Worm (Caenorhabditis elegans) whole organism, L1 larva: ENCODE data around the gene cng-3.

ENCODE experiments used
- C04F5.9 ChIP-seq: sonication (generic microtip); optimal IDR thresholded peaks from 2 replicates; lab custom pipeline; 2016; ENCODE audit warnings: missing genetic modification characterization, missing compliant biosample characterization
- C16A3.4 ChIP-seq: fragments of 150-350 bp; optimal IDR thresholded peaks from 2 replicates; lab custom pipeline; 2014; ENCODE audit warnings: missing biosample characterization, missing genetic modification characterization
- C34B4.2 ChIP-seq: sonication (generic microtip); optimal IDR thresholded peaks from 2 replicates; lab custom pipeline; 2017; ENCODE audit warnings: mild to moderate bottlenecking, missing genetic modification characterization, missing compliant biosample characterization
- F16B12.6 ChIP-seq: fragments of 150-350 bp; optimal IDR thresholded peaks from 2 replicates; lab custom pipeline; 2014; ENCODE audit warnings: missing biosample characterization, missing genetic modification characterization
- aly-2 ChIP-seq: fragments of 150-350 bp; optimal IDR thresholded peaks from 2 replicates; lab custom pipeline; 2014; ENCODE audit warnings: missing biosample characterization, missing genetic modification characterization
- blmp-1 ChIP-seq: fragments of 150-350 bp; optimal IDR thresholded peaks from 2 replicates; lab custom pipeline; 2014; ENCODE audit warnings: missing biosample characterization, missing genetic modification characterization
- ceh-63 ChIP-seq: fragments of 200-800 bp; sonication (Bioruptor generic); optimal IDR thresholded peaks from 2 replicates; lab custom pipeline; 2018; ENCODE audit warnings: mild to moderate bottlenecking, missing genetic modification characterization, missing compliant biosample characterization
- ceh-8 ChIP-seq: fragments of 200-800 bp; sonication (Bioruptor generic); optimal IDR thresholded peaks from 2 replicates; lab custom pipeline; 2018; ENCODE audit warnings: mild to moderate bottlenecking, missing genetic modification characterization, moderate library complexity, missing compliant biosample characterization
- ceh-82 ChIP-seq, 3 experiments: fragments of 150-350 bp in 1 of 3; sonication (generic microtip) in 2 of 3; optimal IDR thresholded peaks; 2 replicates each; lab custom pipeline; 2014 to 2017; ENCODE audit warnings: missing biosample characterization in 3 of 3, missing genetic modification characterization in 3 of 3
- ceh-90 ChIP-seq: sonication (generic microtip); optimal IDR thresholded peaks from 2 replicates; lab custom pipeline; 2016; ENCODE audit warnings: missing genetic modification characterization, missing compliant biosample characterization
- dpl-1 ChIP-seq, 3 experiments: fragments of 150-350 bp in 2 of 3; sonication (generic microtip) in 1 of 3; optimal IDR thresholded peaks; 2 replicates each; lab custom pipeline; 2014 to 2017; ENCODE audit warnings: missing biosample characterization in 3 of 3, missing genetic modification characterization in 3 of 3, missing genetic modification reagents in 3 of 3
- efl-1 ChIP-seq, 4 experiments: fragments of 150-350 bp; optimal IDR thresholded peaks in 3 of 4; peaks in 1 of 4; 1 replicate in 1 of 4; 2 replicates in 3 of 4; lab custom pipeline; 2014; ENCODE audit warnings: missing biosample characterization in 2 of 4, missing genetic modification characterization in 2 of 4, missing genetic modification reagents in 2 of 4
- elt-3 ChIP-seq, 6 experiments: fragments of 150-350 bp in 1 of 6; sonication (generic microtip); optimal IDR thresholded peaks; 2 replicates each; lab custom pipeline; 2017 to 2018; ENCODE audit warnings: missing biosample characterization in 6 of 6, missing genetic modification characterization in 6 of 6, inconsistent platforms in 1 of 6
- ets-5 ChIP-seq: fragments of 200-800 bp; sonication (Bioruptor generic); IDR thresholded peaks from 2 replicates; pipeline ENCODE4 v1.3.6; 2022; ENCODE audit warnings: missing genetic modification characterization, missing compliant biosample characterization
- fkh-8 ChIP-seq: sonication (generic microtip); optimal IDR thresholded peaks from 2 replicates; lab custom pipeline; 2016; ENCODE audit warnings: mild to moderate bottlenecking, missing genetic modification characterization, missing compliant biosample characterization
- fos-1 ChIP-seq: fragments of 150-350 bp; optimal IDR thresholded peaks from 2 replicates; lab custom pipeline; 2014; ENCODE audit warnings: missing biosample characterization, missing genetic modification characterization
- irx-1 ChIP-seq: sonication (generic microtip); optimal IDR thresholded peaks from 2 replicates; lab custom pipeline; 2016; ENCODE audit warnings: missing genetic modification characterization, missing compliant biosample characterization
- isw-1 ChIP-seq: fragments of 200-800 bp; sonication (Bioruptor generic); IDR thresholded peaks from 2 replicates; pipeline ENCODE4 v1.3.6; 2022; ENCODE audit warnings: missing genetic modification characterization, missing compliant biosample characterization
- jun-1 ChIP-seq: fragments of 150-350 bp; optimal IDR thresholded peaks from 2 replicates; lab custom pipeline; 2014; ENCODE audit warnings: missing biosample characterization, missing genetic modification reagents, missing genetic modification characterization
- lin-35 ChIP-seq, 2 experiments: fragments of 150-350 bp; optimal IDR thresholded peaks; 2 replicates each; lab custom pipeline; 2014; ENCODE audit warnings: missing biosample characterization in 2 of 2, missing genetic modification characterization in 2 of 2, missing genetic modification reagents in 2 of 2
- lsy-2 ChIP-seq, 2 experiments: fragments of 150-350 bp; optimal IDR thresholded peaks; 2 replicates each; lab custom pipeline; 2014; ENCODE audit warnings: missing biosample characterization in 2 of 2, missing genetic modification characterization in 2 of 2
- mab-9 ChIP-seq: fragments of 200-800 bp; sonication (Bioruptor generic); IDR thresholded peaks from 2 replicates; pipeline ENCODE4 v1.3.6; 2022; ENCODE audit warnings: missing genetic modification reagents, missing genetic modification characterization, missing compliant biosample characterization
- mdl-1 ChIP-seq, 2 experiments: fragments of 150-350 bp; optimal IDR thresholded peaks; 2 replicates each; lab custom pipeline; 2014 to 2017; ENCODE audit warnings: missing biosample characterization in 2 of 2, missing genetic modification characterization in 2 of 2, inconsistent platforms in 1 of 2
- nhr-12 ChIP-seq: sonication (generic microtip); optimal IDR thresholded peaks from 2 replicates; lab custom pipeline; 2017; ENCODE audit warnings: missing biosample characterization, missing genetic modification characterization
- nhr-20 ChIP-seq: sonication (generic microtip); optimal IDR thresholded peaks from 2 replicates; lab custom pipeline; 2016; ENCODE audit warnings: mild to moderate bottlenecking, missing genetic modification characterization, missing compliant biosample characterization
- nhr-237 ChIP-seq: fragments of 150-350 bp; optimal IDR thresholded peaks from 2 replicates; lab custom pipeline; 2014; ENCODE audit warnings: missing biosample characterization, missing genetic modification characterization
- nhr-28 ChIP-seq: fragments of 150-350 bp; optimal IDR thresholded peaks from 2 replicates; lab custom pipeline; 2014; ENCODE audit warnings: missing biosample characterization, missing genetic modification characterization
- nhr-71 ChIP-seq: sonication (generic microtip); optimal IDR thresholded peaks from 2 replicates; lab custom pipeline; 2016; ENCODE audit warnings: mild to moderate bottlenecking, missing genetic modification characterization, moderate library complexity, missing compliant biosample characterization
- nhr-85 ChIP-seq: sonication (generic microtip); peaks from one replicate; lab custom pipeline; 2016; ENCODE audit warnings: missing genetic modification characterization, inconsistent platforms, missing compliant biosample characterization
- nhr-90 ChIP-seq: sonication (generic microtip); optimal IDR thresholded peaks from 2 replicates; lab custom pipeline; 2016; ENCODE audit warnings: mild to moderate bottlenecking, missing genetic modification characterization, missing compliant biosample characterization; ENCODE audit not compliant: poor library complexity
- pax-3 ChIP-seq: fragments of 200-800 bp; sonication (Bioruptor generic); optimal IDR thresholded peaks from 2 replicates; lab custom pipeline; 2018; ENCODE audit warnings: mild to moderate bottlenecking, missing genetic modification characterization, moderate library complexity, missing compliant biosample characterization
- rnt-1 ChIP-seq: sonication (generic microtip); optimal IDR thresholded peaks from 2 replicates; lab custom pipeline; 2016; ENCODE audit warnings: mild to moderate bottlenecking, missing genetic modification characterization, moderate library complexity, missing compliant biosample characterization
- snpc-4 ChIP-seq: fragments of 150-350 bp; optimal IDR thresholded peaks from 2 replicates; lab custom pipeline; 2014; ENCODE audit warnings: missing biosample characterization, missing genetic modification characterization
- snu-23 ChIP-seq: sonication (generic microtip); optimal IDR thresholded peaks from 2 replicates; lab custom pipeline; 2016; ENCODE audit warnings: missing genetic modification characterization, missing compliant biosample characterization
- sox-4 ChIP-seq: sonication (generic microtip); optimal IDR thresholded peaks from 2 replicates; lab custom pipeline; 2016; ENCODE audit warnings: missing genetic modification characterization, missing compliant biosample characterization
- sptf-1 ChIP-seq: fragments of 150-350 bp; optimal IDR thresholded peaks from 2 replicates; lab custom pipeline; 2014; ENCODE audit warnings: missing biosample characterization, missing genetic modification characterization
- unc-130 ChIP-seq: fragments of 150-350 bp; optimal IDR thresholded peaks from 2 replicates; lab custom pipeline; 2017; ENCODE audit warnings: missing biosample characterization, missing genetic modification characterization, inconsistent platforms
- unc-30 ChIP-seq: sonication (generic microtip); optimal IDR thresholded peaks from 2 replicates; lab custom pipeline; 2017; ENCODE audit warnings: missing biosample characterization, missing genetic modification characterization
- unc-86 ChIP-seq: sonication (generic microtip); optimal IDR thresholded peaks from 2 replicates; lab custom pipeline; 2016; ENCODE audit warnings: missing genetic modification characterization, missing compliant biosample characterization
- unc-98 ChIP-seq: fragments of 200-800 bp; sonication (Bioruptor generic); IDR thresholded peaks from 2 replicates; pipeline ENCODE4 v1.3.6; 2022; ENCODE audit warnings: missing genetic modification characterization, missing compliant biosample characterization
- zag-1 ChIP-seq: fragments of 150-350 bp; optimal IDR thresholded peaks from 2 replicates; lab custom pipeline; 2014; ENCODE audit warnings: missing biosample characterization, missing genetic modification characterization
- ztf-11 ChIP-seq, 2 experiments: sonication (generic microtip); optimal IDR thresholded peaks; 2 replicates each; lab custom pipeline; 2016 to 2017; ENCODE audit warnings: missing genetic modification characterization in 2 of 2, missing biosample characterization in 1 of 2, missing compliant biosample characterization in 1 of 2

Gene cng-3

ce11 chrIV:9510439-9510838 lies 29.6 kb upstream of the cng-3 start, which contains the start of gene C33A12.4 (continued):
- TF ChIP-seq rnt-1 (tag; lab: Kevin White, UChicago), result no peak
- TF ChIP-seq nhr-71 (tag; lab: Kevin White, UChicago), result peak; percentile 38
- no peak for TF ChIP-seq F16B12.6 (tag; lab: Kevin White, UChicago)
- no peak for TF ChIP-seq C16A3.4
- no peak for TF ChIP-seq ceh-82 (tag; optimal IDR thresholded peaks at IDR 0.05; lab: Kevin White, UChicago)
- no peak for TF ChIP-seq isw-1 (GFP tag; lab: Robert Waterston, UW)
- no peak for TF ChIP-seq aly-2 (tag; lab: Kevin White, UChicago)
- TF ChIP-seq pax-3 (tag; lab: Kevin White, UChicago), result peak; percentile 10
- no peak for TF ChIP-seq irx-1
- TF ChIP-seq C34B4.2 (tag; lab: Kevin White, UChicago), result no peak
- TF ChIP-seq nhr-85, result no peak
- TF ChIP-seq unc-130 (tag; lab: Kevin White, UChicago), result no peak
- no peak for TF ChIP-seq mdl-1 (tag; optimal IDR thresholded peaks at IDR 0.05; lab: Kevin White, UChicago)
- TF ChIP-seq lin-35 (GFP tag; optimal IDR thresholded peaks at IDR 0.05; lab: Kevin White, UChicago), result no peak
- TF ChIP-seq elt-3 (tag; optimal IDR thresholded peaks at IDR 0.05; lab: Kevin White, UChicago), result no peak
- TF ChIP-seq unc-86 (tag; lab: Kevin White, UChicago), result no peak
- TF ChIP-seq ztf-11 (tag; optimal IDR thresholded peaks at IDR 0.05; lab: Kevin White, UChicago), result no peak
- no peak for TF ChIP-seq sptf-1 (tag; lab: Kevin White, UChicago)
- TF ChIP-seq nhr-12 (tag; lab: Kevin White, UChicago), result no peak
- no peak for TF ChIP-seq ceh-63 (GFP tag; lab: Kevin White, UChicago)
- no peak for TF ChIP-seq snu-23 (GFP tag; lab: Kevin White, UChicago)
- no peak for TF ChIP-seq zag-1 (tag; lab: Kevin White, UChicago)
- no peak for TF ChIP-seq nhr-237 (tag; lab: Kevin White, UChicago)
- no peak for TF ChIP-seq unc-30 (tag; lab: Kevin White, UChicago)
- TF ChIP-seq C04F5.9 (tag; lab: Kevin White, UChicago), result no peak
- no peak for TF ChIP-seq blmp-1
- TF ChIP-seq ets-5 (GFP tag; lab: Robert Waterston, UW), result no peak
- peak; percentile 95 for TF ChIP-seq fkh-8 (tag; lab: Kevin White, UChicago)
- no peak for TF ChIP-seq lsy-2 (tag; optimal IDR thresholded peaks at IDR 0.05; lab: Kevin White, UChicago)
- no peak for TF ChIP-seq nhr-90 (tag; lab: Kevin White, UChicago)
- TF ChIP-seq fos-1 (tag; lab: Kevin White, UChicago), result peak; percentile 9
- no peak for TF ChIP-seq ceh-90
- no peak for TF ChIP-seq nhr-20 (tag; lab: Kevin White, UChicago)
- TF ChIP-seq sox-4 (tag; lab: Kevin White, UChicago), result peak; percentile 50
- no peak for TF ChIP-seq unc-98
- no peak for TF ChIP-seq jun-1 (tag; lab: Kevin White, UChicago)
- TF ChIP-seq mab-9, result no peak
- TF ChIP-seq ceh-8 (GFP tag; lab: Kevin White, UChicago), result no peak
- TF ChIP-seq, all 84 proteins: peak for 14

ce11 chrIV:9508612-9509011 lies 27.8 kb upstream of the cng-3 start, which contains the start of gene ethe-1:
Gene ethe-1 (minus strand): TSS chrIV:9508761.
- TF ChIP-seq blmp-1 (peak; percentile 14), snpc-4 (tag; lab: Kevin White, UChicago) (peak; percentile 32), lin-35 (GFP tag; optimal IDR thresholded peaks at IDR 0.05; lab: Kevin White, UChicago) (peak in 1 of 2 experiments; percentile 22), nhr-71 (tag; lab: Kevin White, UChicago) (no peak), efl-1 (optimal IDR thresholded peaks at IDR 0.05; lab: Kevin White, UChicago) (peak; percentile 3 to 4), efl-1 (GFP tag; optimal IDR thresholded peaks at IDR 0.05 in 1 of 2; lab: Kevin White, UChicago) (peak in 1 of 2 experiments; percentile 91), nhr-28 (tag; lab: Kevin White, UChicago) (no peak), dpl-1 (GFP tag; optimal IDR thresholded peaks at IDR 0.05; lab: Kevin White, UChicago) (peak in 2 of 3 experiments; percentile 0 to 26)
